Worm (Caenorhabditis elegans): Measurements from ENCODE around the gene F26A10.2.

Gene F26A10.2

DNA sequence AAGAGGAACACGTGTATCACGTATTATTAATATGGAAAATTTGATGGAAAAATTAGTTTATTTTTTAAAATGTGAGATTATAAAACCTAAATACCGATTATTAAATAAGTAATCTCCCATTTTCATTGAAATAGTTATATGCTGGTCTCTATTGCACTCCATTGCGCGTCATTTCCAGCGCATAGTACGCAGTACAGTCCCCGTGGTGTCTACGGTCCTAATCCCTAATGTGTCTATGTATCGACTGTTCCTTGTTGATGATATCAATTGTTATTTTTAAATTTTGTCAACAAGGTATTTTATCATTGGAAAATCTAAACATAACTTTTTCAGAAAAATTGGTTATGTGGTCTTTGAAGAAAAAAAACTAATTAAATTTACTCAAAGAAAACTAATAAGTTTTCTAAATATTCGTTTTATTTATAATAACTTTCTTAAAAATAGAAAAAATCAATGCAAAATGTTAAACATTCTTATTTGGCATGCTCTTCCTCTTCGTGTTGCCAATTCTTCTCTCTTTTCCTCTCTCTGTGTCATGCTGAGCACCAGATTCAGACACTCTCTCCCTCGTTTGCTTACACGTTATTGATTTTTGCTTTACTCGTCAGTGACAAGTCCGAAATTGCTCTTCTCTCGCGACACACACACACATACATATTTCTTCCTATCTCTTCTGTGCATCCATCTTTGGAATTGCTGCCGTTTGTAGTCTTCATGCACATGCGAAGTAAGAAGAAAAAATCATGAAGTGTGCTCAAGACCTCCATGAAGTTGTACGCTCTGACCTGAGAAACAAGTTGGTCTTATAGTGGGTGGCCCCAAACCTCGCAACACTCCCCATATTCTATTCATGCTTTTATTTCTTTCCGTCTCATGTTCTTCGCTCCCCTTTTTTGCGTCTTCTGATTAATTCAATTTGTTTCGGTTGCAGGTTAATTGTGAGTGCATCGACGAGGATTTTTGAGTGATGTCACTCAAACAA lies 37.0 kb upstream of the F26A10.2 start, which contains the start of gene unc-18 (continued):
- TF ChIP-seq crh-2 (tag; optimal IDR thresholded peaks at IDR 0.05), result peak; percentile 54

ce11 chrX:7680545-7681330 lies 35.5 kb upstream of the F26A10.2 start, which contains the start of gene stn-2:
TSS of gene stn-2 (minus strand) at chrX:7680619.
- TF ChIP-seq nhr-10 (tag; optimal IDR thresholded peaks at IDR 0.05) (no peak), F13H6.1 (tag; optimal IDR thresholded peaks at IDR 0.05) (no peak), nhr-129 (tag; optimal IDR thresholded peaks at IDR 0.05) (no peak), unc-55 (GFP tag; optimal IDR thresholded peaks at IDR 0.05) (peak; percentile 14), sma-9 (GFP tag; optimal IDR thresholded peaks at IDR 0.05) (peak; percentile 31), sma-9 (tag; optimal IDR thresholded peaks at IDR 0.05) (no peak), fos-1 (tag; optimal IDR thresholded peaks at IDR 0.05) (peak; percentile 19), aly-2 (tag; optimal IDR thresholded peaks at IDR 0.05) (no peak)

ce11 chrX:7679835-7680234 lies 34.6 kb upstream of the F26A10.2 start:
- no peak for TF ChIP-seq snpc-4 (tag; optimal IDR thresholded peaks at IDR 0.05)
- TF ChIP-seq ama-1 (optimal IDR thresholded peaks at IDR 0.05), result no peak
- no peak for TF ChIP-seq nhr-129 (tag; optimal IDR thresholded peaks at IDR 0.05)
- no peak for TF ChIP-seq lsy-2 (tag; optimal IDR thresholded peaks at IDR 0.05)
- TF ChIP-seq unc-55 (GFP tag; optimal IDR thresholded peaks at IDR 0.05), result no peak
- no peak for TF ChIP-seq crh-2 (tag; optimal IDR thresholded peaks at IDR 0.05)
- TF ChIP-seq sem-4 (tag; optimal IDR thresholded peaks at IDR 0.05), result no peak
- TF ChIP-seq egl-27 (tag; optimal IDR thresholded peaks at IDR 0.05), result no peak

- TF ChIP-seq nhr-237 (tag; optimal IDR thresholded peaks at IDR 0.05) (no peak), nhr-77 (tag; optimal IDR thresholded peaks at IDR 0.05) (no peak), dmd-4 (tag; optimal IDR thresholded peaks at IDR 0.05) (no peak), ztf-11 (tag; optimal IDR thresholded peaks at IDR 0.05) (no peak), ztf-4 (tag; optimal IDR thresholded peaks at IDR 0.05) (no peak), elt-3 (tag; optimal IDR thresholded peaks at IDR 0.05) (no peak), ceh-82 (tag; optimal IDR thresholded peaks at IDR 0.05) (no peak), fos-1 (tag; optimal IDR thresholded peaks at IDR 0.05) (no peak), nhr-12 (tag; optimal IDR thresholded peaks at IDR 0.05) (no peak), lin-13 (GFP tag; optimal IDR thresholded peaks at IDR 0.05) (no peak), sma-3 (GFP tag; optimal IDR thresholded peaks at IDR 0.05) (no peak), ztf-1 (GFP tag; conservative IDR thresholded peaks at IDR 0.05) (no peak), nhr-11 (tag; optimal IDR thresholded peaks at IDR 0.05) (no peak), nhr-25 (tag; optimal IDR thresholded peaks at IDR 0.05) (no peak), nhr-21 (tag; optimal IDR thresholded peaks at IDR 0.05) (no peak), blmp-1 (tag; optimal IDR thresholded peaks at IDR 0.05; ENCODE audit: insufficient read depth) (no peak), C34F6.9 (tag; optimal IDR thresholded peaks at IDR 0.05) (peak; percentile 21), peb-1 (tag; optimal IDR thresholded peaks at IDR 0.05) (no peak), lsy-2 (tag; optimal IDR thresholded peaks at IDR 0.05) (peak in 1 of 2 experiments; percentile 11), unc-55 (GFP tag; optimal IDR thresholded peaks at IDR 0.05) (peak; percentile 84), ZK546.5 (tag; optimal IDR thresholded peaks at IDR 0.05) (no peak), nhr-23 (tag; optimal IDR thresholded peaks at IDR 0.05) (no peak), zag-1 (tag; optimal IDR thresholded peaks at IDR 0.05) (peak; percentile 21), sem-4 (tag; optimal IDR thresholded peaks at IDR 0.05) (no peak), alr-1 (tag; optimal IDR thresholded peaks at IDR 0.05) (peak; percentile 20), R02D3.7 (tag; optimal IDR thresholded peaks at IDR 0.05) (no peak), nhr-10 (tag; optimal IDR thresholded peaks at IDR 0.05) (no peak), ceh-16 (tag; optimal IDR thresholded peaks at IDR 0.05) (no peak), lin-39 (tag; optimal IDR thresholded peaks at IDR 0.05) (no peak), elt-1 (tag; optimal IDR thresholded peaks at IDR 0.05) (no peak), Y55F3AM.14 (GFP tag; optimal IDR thresholded peaks at IDR 0.05) (no peak), mdl-1 (tag; optimal IDR thresholded peaks at IDR 0.05) (peak in 1 of 2 experiments; percentile 17), unc-39 (tag; optimal IDR thresholded peaks at IDR 0.05) (no peak), aly-2 (tag; optimal IDR thresholded peaks at IDR 0.05) (no peak), gmeb-1 (tag; optimal IDR thresholded peaks at IDR 0.05) (no peak), crh-2 (tag; optimal IDR thresholded peaks at IDR 0.05) (peak; percentile 44), nhr-129 (tag; optimal IDR thresholded peaks at IDR 0.05) (no peak)
Observed at ce11 chrX:7678437-7679139, 33.4 kb upstream of the F26A10.2 start.
